Worm (Caenorhabditis elegans) whole organism, young adult: ENCODE data around the gene F26F4.5.

Experiments used
- F23B12.7 ChIP-seq: sonication (generic microtip); optimal IDR thresholded peaks from 2 replicates; lab custom pipeline; 2017; ENCODE audit warnings: missing genetic modification characterization, mild to moderate bottlenecking, missing compliant biosample characterization, antibody characterized with exemption, moderate library complexity; ENCODE audit not compliant: insufficient read depth
- F33H1.4 ChIP-seq: fragments of 200-800 bp; sonication (Bioruptor generic); IDR thresholded peaks from 2 replicates; pipeline ENCODE4 v1.3.6; 2022; ENCODE audit warnings: missing genetic modification reagents, missing genetic modification characterization, missing compliant biosample characterization
- F57A8.1 ChIP-seq: fragments of 200-800 bp; sonication (Bioruptor generic); optimal IDR thresholded peaks from 2 replicates; lab custom pipeline; 2018; ENCODE audit warnings: mild to moderate bottlenecking, missing genetic modification characterization, moderate library complexity, missing compliant biosample characterization
- T26A5.8 ChIP-seq: sonication (generic microtip); optimal IDR thresholded peaks from 2 replicates; lab custom pipeline; 2016; ENCODE audit warnings: missing genetic modification characterization, missing compliant biosample characterization
- Y95B8A.8 ChIP-seq: fragments of 200-800 bp; sonication (Bioruptor generic); IDR thresholded peaks from 2 replicates; pipeline ENCODE4 v1.3.6; 2022; ENCODE audit warnings: missing genetic modification reagents, missing genetic modification characterization, missing compliant biosample characterization
- akir-1 ChIP-seq: fragments of 200-800 bp; sonication (Bioruptor generic); optimal IDR thresholded peaks from 2 replicates; lab custom pipeline; 2018; ENCODE audit warnings: mild to moderate bottlenecking, missing genetic modification characterization, moderate library complexity, missing compliant biosample characterization
- ama-1 ChIP-seq, 3 experiments: fragments of 150-350 bp in 1 of 3; sonication (generic microtip) in 2 of 3; optimal IDR thresholded peaks; 2 replicates each; lab custom pipeline; 2014 to 2018; ENCODE audit warnings: missing biosample characterization in 2 of 3, missing genetic modification characterization in 2 of 3, missing genetic modification reagents in 2 of 3
- aptf-3 ChIP-seq: fragments of 200-800 bp; sonication (Bioruptor generic); IDR thresholded peaks from 2 replicates; pipeline ENCODE4 v1.3.6; 2022; ENCODE audit warnings: missing genetic modification characterization, missing compliant biosample characterization
- atf-7 ChIP-seq: sonication (generic microtip); optimal IDR thresholded peaks from 2 replicates; lab custom pipeline; 2017; ENCODE audit warnings: mild to moderate bottlenecking, missing genetic modification characterization, missing compliant biosample characterization
- bed-1 ChIP-seq: fragments of 200-800 bp; sonication (Bioruptor generic); IDR thresholded peaks from 2 replicates; pipeline ENCODE4 v1.3.6; 2022; ENCODE audit warnings: missing genetic modification reagents, missing genetic modification characterization, missing compliant biosample characterization
- bed-2 ChIP-seq: fragments of 200-800 bp; sonication (Bioruptor generic); IDR thresholded peaks from 2 replicates; pipeline ENCODE4 v1.3.6; 2022; ENCODE audit warnings: missing genetic modification reagents, missing genetic modification characterization, missing compliant biosample characterization
- cebp-2 ChIP-seq: fragments of 200-800 bp; sonication (Bioruptor generic); IDR thresholded peaks from 2 replicates; pipeline ENCODE4 v1.3.6; 2022; ENCODE audit warnings: missing genetic modification characterization, missing compliant biosample characterization
- ceh-100 ChIP-seq: fragments of 200-800 bp; sonication (Bioruptor generic); IDR thresholded peaks from 2 replicates; pipeline ENCODE4 v1.3.6; 2022; ENCODE audit warnings: missing genetic modification reagents, missing genetic modification characterization, missing compliant biosample characterization
- ceh-91 ChIP-seq: fragments of 200-800 bp; sonication (Bioruptor generic); IDR thresholded peaks from 2 replicates; pipeline ENCODE4 v1.3.6; 2022; ENCODE audit warnings: missing genetic modification reagents, missing genetic modification characterization, missing compliant biosample characterization
- chd-7 ChIP-seq: sonication (generic microtip); optimal IDR thresholded peaks from 2 replicates; lab custom pipeline; 2016; ENCODE audit warnings: mild to moderate bottlenecking, missing genetic modification characterization, moderate library complexity, missing compliant biosample characterization
- die-1 ChIP-seq: sonication (generic microtip); optimal IDR thresholded peaks from 2 replicates; lab custom pipeline; 2016; ENCODE audit warnings: missing genotype, mild to moderate bottlenecking, missing genetic modification characterization, missing compliant biosample characterization
- dox-1 ChIP-seq: fragments of 200-800 bp; sonication (Bioruptor generic); IDR thresholded peaks from 2 replicates; pipeline ENCODE4 v1.3.6; 2022; ENCODE audit warnings: missing genetic modification reagents, missing genetic modification characterization, missing compliant biosample characterization
- dpl-1 ChIP-seq: fragments of 150-350 bp; optimal IDR thresholded peaks from 2 replicates; lab custom pipeline; 2014; ENCODE audit warnings: missing biosample characterization, missing genetic modification reagents, missing genetic modification characterization
- efl-1 ChIP-seq: fragments of 150-350 bp; optimal IDR thresholded peaks from 2 replicates; lab custom pipeline; 2014; ENCODE audit warnings: missing biosample characterization, missing genetic modification reagents, missing genetic modification characterization
- fkh-3 ChIP-seq: sonication (generic microtip); optimal IDR thresholded peaks from 2 replicates; lab custom pipeline; 2016; ENCODE audit warnings: mild to moderate bottlenecking, missing genetic modification characterization, missing compliant biosample characterization
- gei-17 ChIP-seq: fragments of 200-800 bp; sonication (Bioruptor generic); optimal IDR thresholded peaks from 2 replicates; lab custom pipeline; 2018; ENCODE audit warnings: mild to moderate bottlenecking, missing genetic modification characterization, missing compliant biosample characterization
- him-1 ChIP-seq: sonication (generic microtip); optimal IDR thresholded peaks from 2 replicates; lab custom pipeline; 2016; ENCODE audit warnings: missing genotype, missing genetic modification reagents, missing genetic modification characterization, missing compliant biosample characterization
- hlh-12 ChIP-seq: sonication (generic microtip); optimal IDR thresholded peaks from 2 replicates; lab custom pipeline; 2016; ENCODE audit warnings: missing genetic modification characterization, missing compliant biosample characterization
- hlh-26 ChIP-seq: fragments of 200-800 bp; sonication (Bioruptor generic); conservative IDR thresholded peaks from 2 replicates; pipeline ENCODE4 v1.3.6; 2022; ENCODE audit warnings: missing genetic modification reagents, missing genetic modification characterization, missing compliant biosample characterization
- hmg-20 ChIP-seq: fragments of 200-800 bp; sonication (Bioruptor generic); IDR thresholded peaks from 2 replicates; pipeline ENCODE4 v1.3.6; 2022; ENCODE audit warnings: missing genetic modification reagents, missing genetic modification characterization, missing compliant biosample characterization
- let-526 ChIP-seq: fragments of 200-800 bp; sonication (Bioruptor generic); IDR thresholded peaks from 2 replicates; pipeline ENCODE4 v1.3.6; 2022; ENCODE audit warnings: missing genetic modification reagents, missing genetic modification characterization, missing compliant biosample characterization
- lin-54 ChIP-seq: fragments of 200-800 bp; sonication (Bioruptor generic); optimal IDR thresholded peaks from 2 replicates; lab custom pipeline; 2018; ENCODE audit warnings: mild to moderate bottlenecking, missing genetic modification characterization, missing compliant biosample characterization
- lsy-27 ChIP-seq: sonication (generic microtip); optimal IDR thresholded peaks from 2 replicates; lab custom pipeline; 2017; ENCODE audit warnings: missing genetic modification characterization, mild to moderate bottlenecking, missing compliant biosample characterization, antibody characterized with exemption, missing genotype, borderline replicate concordance; ENCODE audit not compliant: insufficient read depth
- madf-10 ChIP-seq: sonication (generic microtip); optimal IDR thresholded peaks from 2 replicates; lab custom pipeline; 2016; ENCODE audit warnings: mild to moderate bottlenecking, missing genetic modification characterization, missing compliant biosample characterization
- madf-6 ChIP-seq: fragments of 200-800 bp; sonication (Bioruptor generic); IDR thresholded peaks from 2 replicates; pipeline ENCODE4 v1.3.6; 2022; ENCODE audit warnings: missing genetic modification reagents, missing genetic modification characterization, missing compliant biosample characterization
- madf-8 ChIP-seq: fragments of 200-800 bp; sonication (Bioruptor generic); conservative IDR thresholded peaks from 2 replicates; pipeline ENCODE4 v1.3.6; 2022; ENCODE audit warnings: missing genetic modification reagents, missing genetic modification characterization, missing compliant biosample characterization
- mcd-1 ChIP-seq: fragments of 200-800 bp; sonication (Bioruptor generic); IDR thresholded peaks from 2 replicates; pipeline ENCODE4 v1.3.6; 2022; ENCODE audit warnings: missing genetic modification reagents, missing genetic modification characterization, missing compliant biosample characterization
- mes-4 ChIP-seq: sonication (generic microtip); optimal IDR thresholded peaks from 2 replicates; lab custom pipeline; 2016; ENCODE audit warnings: missing genotype, missing genetic modification characterization, missing compliant biosample characterization
- mxl-1 ChIP-seq: sonication (generic microtip); optimal IDR thresholded peaks from 2 replicates; lab custom pipeline; 2016; ENCODE audit warnings: missing genetic modification characterization, missing compliant biosample characterization
- nfya-1 ChIP-seq: sonication (generic microtip); optimal IDR thresholded peaks from 2 replicates; lab custom pipeline; 2017; ENCODE audit warnings: antibody characterized with exemption, missing compliant biosample characterization, missing genetic modification characterization, borderline replicate concordance; ENCODE audit not compliant: insufficient read depth
- nfya-2 ChIP-seq: fragments of 200-800 bp; sonication (Bioruptor generic); IDR thresholded peaks from 2 replicates; pipeline ENCODE4 v1.3.6; 2022; ENCODE audit warnings: missing genetic modification reagents, missing genetic modification characterization, missing compliant biosample characterization
- nhr-80 ChIP-seq: sonication (generic microtip); optimal IDR thresholded peaks from 2 replicates; lab custom pipeline; 2016; ENCODE audit warnings: missing genetic modification characterization, missing compliant biosample characterization
- nhr-90 ChIP-seq: sonication (generic microtip); optimal IDR thresholded peaks from 2 replicates; lab custom pipeline; 2016; ENCODE audit warnings: missing genotype, mild to moderate bottlenecking, missing genetic modification characterization, missing compliant biosample characterization
- pha-4 ChIP-seq: fragments of 150-350 bp; sonication (generic microtip); optimal IDR thresholded peaks from 2 replicates; lab custom pipeline; 2014; ENCODE audit warnings: missing biosample characterization, missing genetic modification reagents, missing genetic modification characterization
- rec-8 ChIP-seq, 2 experiments: sonication (generic microtip); optimal IDR thresholded peaks; 2 replicates each; lab custom pipeline; 2016; ENCODE audit warnings: mild to moderate bottlenecking in 2 of 2, missing genetic modification characterization in 2 of 2, missing genetic modification reagents in 2 of 2, missing genotype in 2 of 2, missing biosample characterization in 1 of 2, missing compliant biosample characterization in 1 of 2, moderate library complexity in 1 of 2
- repo-1 ChIP-seq: sonication (generic microtip); optimal IDR thresholded peaks from 2 replicates; lab custom pipeline; 2017; ENCODE audit warnings: mild to moderate bottlenecking, missing genetic modification characterization, missing compliant biosample characterization
- snpc-1.3 ChIP-seq: sonication (generic microtip); optimal IDR thresholded peaks from 2 replicates; lab custom pipeline; 2017; ENCODE audit warnings: missing genetic modification characterization, mild to moderate bottlenecking, missing compliant biosample characterization, antibody characterized with exemption, moderate library complexity, missing genotype, missing genetic modification reagents; ENCODE audit not compliant: insufficient read depth
- somi-1 ChIP-seq: fragments of 200-800 bp; sonication (Bioruptor generic); optimal IDR thresholded peaks from 2 replicates; lab custom pipeline; 2018; ENCODE audit warnings: mild to moderate bottlenecking, missing genetic modification characterization, missing compliant biosample characterization
- xnd-1 ChIP-seq: sonication (generic microtip); optimal IDR thresholded peaks from 2 replicates; lab custom pipeline; 2016; ENCODE audit warnings: missing genotype, missing genetic modification reagents, missing genetic modification characterization, missing compliant biosample characterization
- ztf-26 ChIP-seq: sonication (generic microtip); optimal IDR thresholded peaks from 2 replicates; lab custom pipeline; 2017; ENCODE audit warnings: missing genetic modification characterization, missing compliant biosample characterization
- ztf-28 ChIP-seq: fragments of 200-800 bp; sonication (Bioruptor generic); IDR thresholded peaks from 2 replicates; pipeline ENCODE4 v1.3.6; 2022; ENCODE audit warnings: missing genetic modification reagents, missing genetic modification characterization, missing compliant biosample characterization

The F26F4.5 gene

ce11 chrIII:4900260-4900659, 9.2 kb upstream of the F26F4.5 start, which contains the start of gene tag-340 (continued):
- TF ChIP-seq nfya-1 (tag; lab: Kevin White, UChicago) (no peak), efl-1 (GFP tag; lab: Kevin White, UChicago) (peak; percentile 23), atf-7 (tag; lab: Kevin White, UChicago) (no peak), repo-1 (no peak), dpl-1 (GFP tag; lab: Kevin White, UChicago) (no peak)

ce11 chrIII:4899728-4900127, 8.7 kb upstream of the F26F4.5 start:
- TF ChIP-seq bed-1 (GFP tag; lab: Robert Waterston, UW) (peak; percentile 86; the same call in 1 of the 2 replicates), madf-6 (GFP tag; lab: Robert Waterston, UW) (peak; percentile 78), cebp-2 (GFP tag; lab: Robert Waterston, UW) (no peak), F33H1.4 (GFP tag; lab: Robert Waterston, UW) (peak; percentile 78), snpc-1.3 (tag; lab: Kevin White, UChicago) (no peak), xnd-1 (no peak), ceh-100 (GFP tag; lab: Robert Waterston, UW) (peak; percentile 90), mxl-1 (tag; lab: Kevin White, UChicago) (peak; percentile 58), ztf-26 (tag; lab: Kevin White, UChicago) (peak; percentile 99), gei-17 (GFP tag; lab: Kevin White, UChicago) (peak; percentile 92), aptf-3 (GFP tag; lab: Robert Waterston, UW) (no peak), madf-8 (GFP tag; lab: Robert Waterston, UW) (peak; percentile 47), ama-1 (optimal IDR thresholded peaks at IDR 0.05; lab: Kevin White, UChicago) (no peak), ama-1 (GFP tag; optimal IDR thresholded peaks at IDR 0.05; lab: Kevin White, UChicago) (no peak), F23B12.7 (peak; percentile 41), ztf-28 (peak; percentile 86), lin-54 (peak; percentile 96), rec-8 (tag; optimal IDR thresholded peaks at IDR 0.05; lab: Kevin White, UChicago) (no peak), dox-1 (GFP tag; lab: Robert Waterston, UW) (peak; percentile 99), Y95B8A.8 (peak; percentile 96), F57A8.1 (GFP tag; lab: Kevin White, UChicago) (peak; percentile 22), hlh-26 (GFP tag; lab: Robert Waterston, UW) (no peak), mcd-1 (GFP tag; lab: Robert Waterston, UW) (peak; percentile 97), pha-4 (peak; percentile 84), bed-2 (GFP tag; lab: Robert Waterston, UW) (peak; percentile 86), chd-7 (tag; lab: Kevin White, UChicago) (peak; percentile 100), him-1 (tag; lab: Kevin White, UChicago) (no peak), T26A5.8 (tag; lab: Kevin White, UChicago) (no peak), dpl-1 (GFP tag; lab: Kevin White, UChicago) (peak; percentile 32), mes-4 (tag; lab: Kevin White, UChicago) (no peak), lsy-27 (no peak), hmg-20 (peak; percentile 83; the same call in 1 of the 2 replicates), nhr-80 (tag; lab: Kevin White, UChicago) (peak; percentile 99), nhr-90 (peak; percentile 97), akir-1 (GFP tag; lab: Kevin White, UChicago) (peak; percentile 86), madf-10 (peak; percentile 95), die-1 (tag; lab: Kevin White, UChicago) (peak; percentile 91), fkh-3 (no peak), repo-1 (peak; percentile 97), somi-1 (GFP tag; lab: Kevin White, UChicago) (peak; percentile 100), ceh-91 (GFP tag; lab: Robert Waterston, UW) (peak; percentile 64), atf-7 (tag; lab: Kevin White, UChicago) (peak; percentile 100), let-526 (peak; percentile 99), hlh-12 (tag; lab: Kevin White, UChicago) (no peak), nfya-2 (GFP tag; lab: Robert Waterston, UW) (no peak), nfya-1 (tag; lab: Kevin White, UChicago) (no peak)
